Fruit fly (Drosophila melanogaster) ovary, adult (tissue): ENCODE measurements around the gene CG14182.

Source experiments
- CG17801 ChIP-seq: fragments of 200-800 bp; optimal IDR thresholded peaks from 2 replicates; lab custom pipeline; 2019; ENCODE audit warnings: missing biosample characterization, mild to moderate bottlenecking, missing genetic modification characterization, moderate library complexity; ENCODE audit not compliant: partially characterized antibody

The CG14182 gene

dm6 chr3L:19939024-19939423 lies 40.6 kb downstream of the CG14182 start, which contains the start of gene Ac76E:
Gene Ac76E, plus strand, starts transcription at chr3L:19939287.
- peak; percentile 6 for TF ChIP-seq CG17801 (GFP tag; lab: Kevin White, UChicago)

- peak; percentile 54 for TF ChIP-seq CG17801 (GFP tag; lab: Kevin White, UChicago)
These were observed 46.7 kb downstream of the CG14182 start for dm6 chr3L:19932917-19933316.

- no peak for TF ChIP-seq CG17801 (GFP tag; lab: Kevin White, UChicago)
These were observed 48.2 kb downstream of the CG14182 start, which contains the start of gene CG46462 for dm6 chr3L:19931391-19931790. Gene CG46462, plus strand, starts transcription at chr3L:19931691.

dm6 chr3L:19929719-19930334 lies 49.8 kb downstream of the CG14182 start:
- TF ChIP-seq CG17801 (GFP tag; lab: Kevin White, UChicago): no peak

- no peak for TF ChIP-seq CG17801 (GFP tag; lab: Kevin White, UChicago)
These were observed 50.4 kb downstream of the CG14182 start for dm6 chr3L:19929051-19929718.
